Fruit fly (Drosophila melanogaster): ENCODE measurements around the gene CG14340.
A peak's percentile ranks its signal among the peaks of the same experiment; 100 is the strongest.

Gene CG14340

DNA sequence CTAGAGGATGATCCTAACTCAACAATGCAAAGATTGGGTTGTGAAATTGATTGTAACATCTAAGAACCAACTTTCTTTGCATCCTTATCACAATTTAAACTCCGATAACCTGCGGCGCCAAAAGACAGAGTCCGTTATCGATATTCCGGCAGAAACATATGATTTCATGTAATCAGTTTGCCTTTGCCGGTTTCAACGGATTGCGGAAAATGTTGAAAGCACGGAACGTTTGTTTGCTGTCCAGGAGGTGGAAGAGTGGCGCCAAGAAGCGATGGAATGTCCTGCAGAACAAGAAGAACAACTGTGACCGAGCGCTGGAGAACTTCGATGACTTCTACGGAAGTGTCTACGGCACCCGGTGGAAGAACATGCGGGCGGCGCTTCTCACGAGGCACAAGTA lies 34.9 kb downstream of the CG14340 start:
- TF ChIP-seq Hr83 (GFP tag; optimal IDR thresholded peaks at IDR 0.05; ENCODE audit: poor library complexity, severe bottlenecking) = no peak
- TF ChIP-seq foxo (GFP tag; optimal IDR thresholded peaks at IDR 0.05) = no peak
- TF ChIP-seq CG32264 (GFP tag; optimal IDR thresholded peaks at IDR 0.05) = no peak
- no peak for TF ChIP-seq tai (GFP tag; optimal IDR thresholded peaks at IDR 0.05)
- no peak for TF ChIP-seq jim (GFP tag; optimal IDR thresholded peaks at IDR 0.05)
- TF ChIP-seq dsf (GFP tag; optimal IDR thresholded peaks at IDR 0.05; ENCODE audit: borderline replicate concordance) = no peak
- no peak for TF ChIP-seq pan (optimal IDR thresholded peaks at IDR 0.05)
- no peak for TF ChIP-seq CG9705 (GFP tag; optimal IDR thresholded peaks at IDR 0.05)
- TF ChIP-seq Myc (optimal IDR thresholded peaks at IDR 0.05) = no peak
- no peak for TF ChIP-seq fru (GFP tag; optimal IDR thresholded peaks at IDR 0.05)
- TF ChIP-seq N (GFP tag; optimal IDR thresholded peaks at IDR 0.05) = no peak
- TF ChIP-seq rgr (GFP tag; optimal IDR thresholded peaks at IDR 0.05) = no peak
- no peak for TF ChIP-seq Abd-B (GFP tag; optimal IDR thresholded peaks at IDR 0.05)
- TF ChIP-seq Hnf4 (GFP tag; optimal IDR thresholded peaks at IDR 0.05) = no peak
- TF ChIP-seq dl (GFP tag; optimal IDR thresholded peaks at IDR 0.05; ENCODE audit: insufficient read depth in 1 of 2, partially characterized antibody in 2 of 2) = no peak
- TF ChIP-seq HLH106 (tag; optimal IDR thresholded peaks at IDR 0.05) = no peak
- no peak for TF ChIP-seq GATAd (GFP tag; optimal IDR thresholded peaks at IDR 0.05)
- no peak for TF ChIP-seq usp (GFP tag; optimal IDR thresholded peaks at IDR 0.05)

DNA sequence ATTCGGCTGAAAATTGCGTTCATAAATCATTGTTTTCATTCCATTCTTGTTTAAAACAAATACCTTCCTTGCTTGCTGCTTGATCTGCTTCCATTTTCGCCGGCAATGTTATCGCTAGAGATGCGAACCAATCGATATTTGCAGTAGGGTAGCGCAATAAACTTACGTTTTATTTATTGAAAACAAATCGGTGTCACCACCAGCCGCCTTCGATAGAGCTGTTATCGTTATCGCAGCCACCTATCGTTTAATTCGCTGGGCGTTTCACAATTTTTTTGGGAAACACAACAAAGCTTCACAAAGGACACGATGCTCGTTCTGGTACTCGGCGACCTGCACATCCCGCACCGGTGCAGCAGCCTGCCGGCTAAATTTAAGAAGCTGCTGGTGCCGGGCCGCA lies 37.8 kb downstream of the CG14340 start, which contains the start of the genes Tfb4 and Vps29:
TSS of gene Tfb4 (minus strand) at position 124 of the 400 bp plus-strand sequence.
TSS of gene Vps29 (plus strand) at position 213 of the 400 bp plus-strand sequence.
- no peak for TF ChIP-seq lola (GFP tag; optimal IDR thresholded peaks at IDR 0.05)
- peak; percentile 77 for TF ChIP-seq h (GFP tag; optimal IDR thresholded peaks at IDR 0.05)
- no peak for TF ChIP-seq dmrt93B (GFP tag; optimal IDR thresholded peaks at IDR 0.05)
- no peak for TF ChIP-seq Hr78 (GFP tag; optimal IDR thresholded peaks at IDR 0.05)
- peak; percentile 74 for TF ChIP-seq br (GFP tag; optimal IDR thresholded peaks at IDR 0.05)
- no peak for TF ChIP-seq Jra (GFP tag; optimal IDR thresholded peaks at IDR 0.05)
- TF ChIP-seq Myc (optimal IDR thresholded peaks at IDR 0.05) = no peak
- TF ChIP-seq pan (optimal IDR thresholded peaks at IDR 0.05) = no peak
- TF ChIP-seq ey (GFP tag; optimal IDR thresholded peaks at IDR 0.05) = peak; percentile 67
- TF ChIP-seq CG32264 (GFP tag; optimal IDR thresholded peaks at IDR 0.05) = peak; percentile 1
- TF ChIP-seq rgr (GFP tag; optimal IDR thresholded peaks at IDR 0.05) = no peak
- no peak for TF ChIP-seq Abd-B (GFP tag; optimal IDR thresholded peaks at IDR 0.05)
- no peak for TF ChIP-seq Rel (GFP tag; optimal IDR thresholded peaks at IDR 0.05)
- TF ChIP-seq Rel (tag; optimal IDR thresholded peaks at IDR 0.05) = peak; percentile 59
- TF ChIP-seq sage (GFP tag; optimal IDR thresholded peaks at IDR 0.05) = no peak
- TF ChIP-seq Vsx2 (GFP tag; optimal IDR thresholded peaks at IDR 0.05; ENCODE audit: partially characterized antibody) = no peak
- TF ChIP-seq brk (GFP tag; optimal IDR thresholded peaks at IDR 0.05) = no peak
- TF ChIP-seq Dfd (GFP tag; optimal IDR thresholded peaks at IDR 0.05) = no peak
- no peak for TF ChIP-seq Mio (GFP tag; optimal IDR thresholded peaks at IDR 0.05)
- TF ChIP-seq usp (GFP tag; optimal IDR thresholded peaks at IDR 0.05) = no peak
- TF ChIP-seq sv (GFP tag; optimal IDR thresholded peaks at IDR 0.05) = peak; percentile 7
- TF ChIP-seq dsf (GFP tag; optimal IDR thresholded peaks at IDR 0.05; ENCODE audit: borderline replicate concordance) = no peak
- TF ChIP-seq psq (GFP tag; optimal IDR thresholded peaks at IDR 0.05) = peak; percentile 43
- no peak for TF ChIP-seq Hnf4 (GFP tag; optimal IDR thresholded peaks at IDR 0.05)
- no peak for TF ChIP-seq CG9705 (GFP tag; optimal IDR thresholded peaks at IDR 0.05)
- TF ChIP-seq CrebA (GFP tag; optimal IDR thresholded peaks at IDR 0.05; ENCODE audit: borderline replicate concordance) = no peak
- TF ChIP-seq Dif (GFP tag; optimal IDR thresholded peaks at IDR 0.05; ENCODE audit: partially characterized antibody) = no peak
- no peak for TF ChIP-seq Sp1 (GFP tag; optimal IDR thresholded peaks at IDR 0.05)
- TF ChIP-seq N (GFP tag; optimal IDR thresholded peaks at IDR 0.05) = no peak
- peak; percentile 61 for TF ChIP-seq OdsH (GFP tag; optimal IDR thresholded peaks at IDR 0.05)
- TF ChIP-seq fru (GFP tag; optimal IDR thresholded peaks at IDR 0.05) = no peak
- peak in 1 of 2 experiments; percentile 83 for TF ChIP-seq foxo (GFP tag; optimal IDR thresholded peaks at IDR 0.05)
- no peak for TF ChIP-seq dl (GFP tag; optimal IDR thresholded peaks at IDR 0.05; ENCODE audit: insufficient read depth in 1 of 2, partially characterized antibody in 2 of 2)
- no peak for TF ChIP-seq woc (GFP tag; optimal IDR thresholded peaks at IDR 0.05)
- TF ChIP-seq jim (GFP tag; optimal IDR thresholded peaks at IDR 0.05) = no peak
- TF ChIP-seq tai (GFP tag; optimal IDR thresholded peaks at IDR 0.05) = no peak
- TF ChIP-seq Hr83 (GFP tag; optimal IDR thresholded peaks at IDR 0.05; ENCODE audit: poor library complexity, severe bottlenecking) = peak; percentile 97
- TF ChIP-seq GATAd (GFP tag; optimal IDR thresholded peaks at IDR 0.05) = peak; percentile 10
- TF ChIP-seq HLH106 (tag; optimal IDR thresholded peaks at IDR 0.05) = peak; percentile 40
